Fruit fly (Drosophila melanogaster) ovary, adult (tissue): ENCODE data around the gene Gba1a.

ENCODE experiments used
- CG17801 ChIP-seq: fragments of 200-800 bp; optimal IDR thresholded peaks from 2 replicates; lab custom pipeline; 2019; ENCODE audit warnings: missing biosample characterization, mild to moderate bottlenecking, missing genetic modification characterization, moderate library complexity; ENCODE audit not compliant: partially characterized antibody

Gene Gba1a

dm6 chr3R:23700304-23700767 is at the start of gene Gba1a, which contains the start of gene CG31468:
Gene Gba1a (plus strand): TSS chr3R:23700621.
Gene CG31468 (minus strand): TSS chr3R:23700354.
- no peak for TF ChIP-seq CG17801 (GFP tag; lab: Kevin White, UChicago)

DNA sequence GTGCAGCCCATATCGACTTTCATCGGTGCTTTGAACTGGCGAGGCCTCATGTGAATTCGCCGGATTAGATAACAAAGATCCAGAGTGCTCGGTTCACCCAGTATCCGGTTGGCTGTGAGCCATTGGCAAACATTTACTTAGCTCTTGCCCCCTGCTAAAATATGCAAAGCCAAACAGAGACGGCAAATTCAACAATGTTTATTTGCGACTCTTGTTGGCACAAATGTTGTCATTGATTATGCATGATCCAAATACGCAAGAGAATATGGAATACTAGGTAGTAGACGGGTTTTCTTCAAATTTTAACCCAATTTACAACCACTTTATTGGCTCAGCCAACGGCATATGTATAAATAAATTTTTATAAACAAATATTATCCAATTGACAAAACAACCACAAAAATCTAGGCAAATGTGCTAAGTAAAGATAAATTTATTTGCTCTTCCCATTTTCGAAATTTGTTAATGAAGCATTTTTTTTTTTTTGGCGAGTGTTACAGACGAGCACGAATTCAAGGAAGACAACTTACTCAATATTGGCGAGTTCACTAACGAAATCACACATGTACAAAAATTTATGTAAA is 47.8 kb upstream of the Gba1a start:
- TF ChIP-seq CG17801 (GFP tag; lab: Kevin White, UChicago), result no peak

- peak; percentile 20 for TF ChIP-seq CG17801 (GFP tag; lab: Kevin White, UChicago)
Measured at dm6 chr3R:23655501-23655900, 44.9 kb upstream of the Gba1a start.

- TF ChIP-seq CG17801 (GFP tag; lab: Kevin White, UChicago), result no peak
Measured at dm6 chr3R:23657357-23658318, 42.8 kb upstream of the Gba1a start.

DNA sequence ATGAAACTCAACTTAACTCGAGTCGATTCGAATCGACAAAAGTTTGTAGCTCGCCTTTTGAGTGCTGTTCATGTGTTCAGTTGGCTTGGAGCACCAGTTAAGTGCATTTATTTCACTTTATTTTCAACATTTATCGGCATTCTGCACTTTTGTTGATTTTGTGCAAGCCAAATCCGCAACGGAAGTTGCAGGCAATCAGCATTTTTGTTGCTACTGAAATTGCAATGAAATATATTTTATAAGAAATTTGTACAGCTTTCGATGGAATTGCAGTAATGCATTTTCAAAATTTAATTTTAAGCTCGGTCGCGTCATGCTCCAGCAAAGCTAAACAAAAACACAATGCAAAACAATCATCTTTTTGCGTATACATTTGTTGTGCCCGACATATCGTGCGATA is 41.5 kb upstream of the Gba1a start:
- TF ChIP-seq CG17801 (GFP tag; lab: Kevin White, UChicago), result peak; percentile 48

DNA sequence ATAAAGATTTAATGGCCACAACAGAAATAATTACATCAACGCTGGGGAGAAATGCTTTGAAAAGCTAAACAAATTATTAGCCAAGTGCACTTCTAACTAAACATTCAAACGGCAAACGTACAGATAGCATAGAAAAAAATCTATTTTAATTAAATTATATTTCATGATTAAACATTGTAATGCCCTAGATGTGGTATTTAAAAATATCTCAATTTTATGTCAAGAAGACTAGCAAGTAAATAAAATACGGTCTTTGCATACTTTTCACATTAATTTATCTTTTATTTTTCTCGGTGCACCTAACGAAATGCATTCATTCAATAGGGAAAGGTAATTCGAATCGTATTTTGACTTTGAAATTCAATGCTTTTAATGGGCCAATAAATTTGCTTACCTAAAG is 40.8 kb upstream of the Gba1a start:
- no peak for TF ChIP-seq CG17801 (GFP tag; lab: Kevin White, UChicago)

- TF ChIP-seq CG17801 (GFP tag; lab: Kevin White, UChicago), result no peak
Measured at dm6 chr3R:23662782-23663181, 37.6 kb upstream of the Gba1a start.

dm6 chr3R:23664437-23664836 is 36.0 kb upstream of the Gba1a start:
- TF ChIP-seq CG17801 (GFP tag; lab: Kevin White, UChicago), result no peak

dm6 chr3R:23666672-23667211 is 33.7 kb upstream of the Gba1a start:
- no peak for TF ChIP-seq CG17801 (GFP tag; lab: Kevin White, UChicago)

DNA sequence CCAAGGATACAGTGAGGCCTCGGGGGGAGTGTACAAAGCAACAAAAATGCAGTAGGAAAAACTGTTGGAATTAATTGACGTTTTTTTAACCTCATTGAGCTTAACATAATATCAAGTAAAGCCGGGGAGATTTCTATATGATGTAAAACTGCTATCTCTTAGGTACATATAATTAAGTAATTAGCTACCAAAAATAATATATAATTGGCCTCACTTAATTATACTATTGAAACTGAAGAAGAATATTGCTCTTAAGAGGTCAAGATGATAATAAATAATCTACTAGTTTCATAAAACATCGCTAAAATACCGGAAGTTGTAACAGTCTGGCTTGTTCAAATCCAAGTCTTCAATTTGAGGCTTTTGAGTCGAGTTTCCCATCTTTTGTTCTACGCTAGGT is 33.0 kb upstream of the Gba1a start:
- TF ChIP-seq CG17801 (GFP tag; lab: Kevin White, UChicago), result no peak

dm6 chr3R:23668583-23668982 is 31.8 kb upstream of the Gba1a start:
- TF ChIP-seq CG17801 (GFP tag; lab: Kevin White, UChicago), result no peak

DNA sequence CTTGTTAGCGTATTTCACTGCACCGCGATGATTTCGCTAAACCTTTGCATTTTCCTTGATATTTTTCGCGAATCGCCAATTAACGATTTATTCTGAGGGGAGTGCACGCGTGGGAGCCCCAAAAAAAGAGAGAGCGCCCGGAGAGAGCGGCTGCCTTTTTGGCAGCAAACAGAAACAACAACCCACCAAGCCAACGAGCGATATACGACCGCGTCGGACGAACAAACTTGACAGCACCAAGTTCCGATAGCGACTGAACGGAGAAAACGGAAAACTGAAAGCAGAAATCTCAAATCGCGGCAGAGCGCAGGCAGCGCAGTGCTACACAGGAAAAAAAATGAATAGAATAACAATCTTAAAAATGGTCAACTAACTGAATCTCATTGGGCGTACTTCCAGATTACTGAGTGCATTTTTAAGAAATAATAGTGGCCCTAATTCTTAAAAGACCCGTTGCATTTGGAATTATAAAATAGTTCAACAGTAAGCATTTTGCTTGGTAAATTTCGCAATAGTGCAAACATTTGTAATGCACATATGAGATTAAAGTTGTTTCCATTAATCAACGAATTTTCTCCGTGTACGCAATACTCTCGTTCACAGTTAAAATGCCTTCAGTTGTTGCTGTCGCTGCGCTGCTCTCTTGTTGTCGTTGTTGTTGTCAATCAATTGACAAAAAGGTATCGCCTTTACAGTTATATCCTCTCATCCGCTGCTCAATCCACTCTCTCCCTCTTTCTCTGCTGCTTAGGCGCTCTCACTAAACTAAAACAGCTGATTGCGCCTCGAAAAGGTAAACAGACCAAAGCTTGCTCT is 30.8 kb upstream of the Gba1a start, which contains the start of gene CG31145:
TSS of gene CG31145 (minus strand) at position 259 of the 816 bp plus-strand sequence.
- peak; percentile 98 for TF ChIP-seq CG17801 (GFP tag; lab: Kevin White, UChicago)

DNA sequence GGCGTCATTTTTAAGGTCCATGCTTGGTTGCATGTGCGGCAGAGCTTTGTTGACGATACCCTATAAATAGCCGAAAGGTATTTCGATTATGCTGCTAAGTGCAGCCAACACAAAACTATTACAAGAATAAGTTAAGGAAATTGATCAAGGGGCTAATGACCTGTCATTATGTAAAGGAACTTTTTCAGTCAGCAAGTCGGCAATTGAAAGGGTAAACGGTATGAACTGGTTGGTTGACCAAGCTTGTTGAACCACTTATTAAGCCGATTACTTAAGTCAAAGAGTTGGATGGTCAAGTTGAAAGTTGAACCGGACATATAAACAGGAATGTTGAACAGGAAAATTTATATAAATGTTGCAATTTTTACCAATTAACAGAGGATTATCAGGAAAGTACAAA is 27.3 kb upstream of the Gba1a start:
- TF ChIP-seq CG17801 (GFP tag; lab: Kevin White, UChicago), result no peak

dm6 chr3R:23674369-23674768 is 26.1 kb upstream of the Gba1a start:
- no peak for TF ChIP-seq CG17801 (GFP tag; lab: Kevin White, UChicago)
